Fruit fly (Drosophila melanogaster): ENCODE results near the gene CG4911.

Gene CG4911

DNA sequence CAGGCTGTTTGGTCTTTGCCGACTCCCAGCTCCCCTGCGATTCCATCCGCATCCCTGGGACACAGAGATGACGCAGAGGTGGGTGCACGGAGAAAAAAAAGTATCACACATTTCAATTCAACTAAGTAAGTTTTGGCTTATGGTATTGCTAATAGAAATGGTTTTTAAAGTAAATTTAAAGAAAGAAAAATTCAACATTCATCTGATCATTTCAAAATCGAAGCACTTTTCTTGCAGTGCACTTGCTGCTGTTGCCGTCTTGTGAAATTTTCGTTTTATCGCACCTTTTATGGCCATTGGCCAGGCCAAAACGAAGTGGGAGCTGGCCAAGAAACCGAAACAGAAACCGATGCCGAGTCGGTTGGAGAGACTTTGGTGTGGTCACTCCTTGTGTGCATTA is 27.2 kb downstream of the CG4911 start (continued):
- peak; percentile 56 for TF ChIP-seq az2 (GFP tag; optimal IDR thresholded peaks at IDR 0.05)
- TF ChIP-seq MESR4 (GFP tag; optimal IDR thresholded peaks at IDR 0.05) = no peak
- no peak for TF ChIP-seq tup (GFP tag; optimal IDR thresholded peaks at IDR 0.05)
- TF ChIP-seq CG3281 (GFP tag; optimal IDR thresholded peaks at IDR 0.05) = peak; percentile 33
- TF ChIP-seq CG10209 (GFP tag; optimal IDR thresholded peaks at IDR 0.05) = peak; percentile 45
- peak; percentile 29 for TF ChIP-seq Nf-YB (GFP tag; optimal IDR thresholded peaks at IDR 0.05)
- TF ChIP-seq hkb (optimal IDR thresholded peaks at IDR 0.05) = no peak
- TF ChIP-seq hkb (GFP tag; IDR thresholded peaks at IDR 0.05) = peak; percentile 90
- peak; percentile 95 for TF ChIP-seq Med (GFP tag)
- TF ChIP-seq ERR (GFP tag; optimal IDR thresholded peaks at IDR 0.05) = no peak
- TF ChIP-seq HmgZ (tag; optimal IDR thresholded peaks at IDR 0.05) = no peak
- TF ChIP-seq kah (GFP tag; optimal IDR thresholded peaks at IDR 0.05) = no peak
- TF ChIP-seq CG18619 (GFP tag; optimal IDR thresholded peaks at IDR 0.05) = no peak
- TF ChIP-seq CG18764 (GFP tag; optimal IDR thresholded peaks at IDR 0.05) = peak; percentile 31
- TF ChIP-seq nmo (GFP tag; optimal IDR thresholded peaks at IDR 0.05) = peak; percentile 49
- peak; percentile 19 for TF ChIP-seq Jarid2 (GFP tag; optimal IDR thresholded peaks at IDR 0.05)
- TF ChIP-seq D (optimal IDR thresholded peaks at IDR 0.05) = no peak
- peak; percentile 54 for TF ChIP-seq D (GFP tag; optimal IDR thresholded peaks at IDR 0.05)
- TF ChIP-seq aop (GFP tag; IDR thresholded peaks at IDR 0.05) = no peak
- no peak for TF ChIP-seq fd102C (GFP tag; optimal IDR thresholded peaks at IDR 0.05)
- peak; percentile 42 for TF ChIP-seq lilli (GFP tag; optimal IDR thresholded peaks at IDR 0.05)
- TF ChIP-seq Atf-2 (GFP tag; optimal IDR thresholded peaks at IDR 0.05) = peak; percentile 23
- TF ChIP-seq NK7.1 (GFP tag; optimal IDR thresholded peaks at IDR 0.05) = peak; percentile 15
- no peak for TF ChIP-seq CG31388 (GFP tag; optimal IDR thresholded peaks at IDR 0.05)
- peak; percentile 44 for TF ChIP-seq mam (GFP tag; optimal IDR thresholded peaks at IDR 0.05)
- TF ChIP-seq Rfx (GFP tag; IDR thresholded peaks at IDR 0.05) = peak; percentile 72; the same call in 1 of the 2 replicates
- no peak for TF ChIP-seq CG2116 (GFP tag; optimal IDR thresholded peaks at IDR 0.05)
- TF ChIP-seq sima (GFP tag; optimal IDR thresholded peaks at IDR 0.05) = peak; percentile 44
- TF ChIP-seq CG34224 (GFP tag; IDR thresholded peaks at IDR 0.05; ENCODE audit: partially characterized antibody) = no peak
- no peak for TF ChIP-seq CG2202 (tag; optimal IDR thresholded peaks at IDR 0.05)
- TF ChIP-seq CG10267 (tag; optimal IDR thresholded peaks at IDR 0.05) = peak; percentile 69
- peak; percentile 74 for TF ChIP-seq CG2678 (tag; optimal IDR thresholded peaks at IDR 0.05)
- TF ChIP-seq sna (GFP tag; IDR thresholded peaks at IDR 0.05; ENCODE audit: partially characterized antibody) = no peak
- no peak for TF ChIP-seq CTCF (GFP tag; optimal IDR thresholded peaks at IDR 0.05)
- no peak for TF ChIP-seq slou (GFP tag; optimal IDR thresholded peaks at IDR 0.05)
- TF ChIP-seq Adf1 (GFP tag; IDR thresholded peaks at IDR 0.05) = no peak
- no peak for TF ChIP-seq salm (tag; optimal IDR thresholded peaks at IDR 0.05)
- TF ChIP-seq exex (tag; optimal IDR thresholded peaks at IDR 0.05) = no peak
- 0 out of 3 replicates have a peak, but pooled peaks have one; percentile 49 for TF ChIP-seq CG2889 (GFP tag; IDR thresholded peaks at IDR 0.05)
- peak; percentile 75 for TF ChIP-seq CG15696 (tag; optimal IDR thresholded peaks at IDR 0.05)
- no peak for TF ChIP-seq rib (GFP tag; IDR thresholded peaks at IDR 0.05)
- no peak for TF ChIP-seq prd (optimal IDR thresholded peaks at IDR 0.05)
- TF ChIP-seq prd (GFP tag; IDR thresholded peaks at IDR 0.05) = peak; percentile 91
- TF ChIP-seq chm (GFP tag; IDR thresholded peaks at IDR 0.05) = peak; percentile 82
- peak; percentile 44; the same call in 1 of the 2 replicates for TF ChIP-seq klu (GFP tag; IDR thresholded peaks at IDR 0.05)
- no peak for TF ChIP-seq Lim3 (GFP tag; IDR thresholded peaks at IDR 0.05)
- no peak for TF ChIP-seq sd (tag; optimal IDR thresholded peaks at IDR 0.05)
- TF ChIP-seq emc (GFP tag; optimal IDR thresholded peaks at IDR 0.05) = peak; percentile 40
- peak; percentile 52 for TF ChIP-seq CG32532 (GFP tag; IDR thresholded peaks at IDR 0.05)
- peak; percentile 80 for TF ChIP-seq CG11504 (tag; optimal IDR thresholded peaks at IDR 0.05)
- no peak for TF ChIP-seq Hand (GFP tag; optimal IDR thresholded peaks at IDR 0.05)
- peak; percentile 51; the same call in 1 of the 2 replicates for TF ChIP-seq danr (GFP tag; IDR thresholded peaks at IDR 0.05)
- peak; percentile 64 for TF ChIP-seq CG1603 (tag; optimal IDR thresholded peaks at IDR 0.05)
